Fruit fly (Drosophila melanogaster) whole organism, wandering third instar larva: ENCODE results near the gene CG4367.

Experiments
- Abd-B ChIP-seq: fragments of >200 bp; optimal IDR thresholded peaks from 2 replicates; lab custom pipeline; 2017; ENCODE audit warnings: missing biosample characterization, missing genetic modification characterization
- CG32264 ChIP-seq: fragments of 200-800 bp; sonication (Bioruptor generic); optimal IDR thresholded peaks from 2 replicates; lab custom pipeline; 2016; ENCODE audit warnings: missing biosample characterization, missing genetic modification characterization
- CG9705 ChIP-seq: fragments of 200-800 bp; sonication (Bioruptor generic); optimal IDR thresholded peaks from 2 replicates; lab custom pipeline; 2018; ENCODE audit warnings: missing biosample characterization, mild to moderate bottlenecking, missing genetic modification characterization
- CrebA ChIP-seq: fragments of 200-800 bp; sonication (Bioruptor generic); optimal IDR thresholded peaks from 2 replicates; lab custom pipeline; 2016; ENCODE audit warnings: missing biosample characterization, mild to moderate bottlenecking, missing genetic modification characterization, borderline replicate concordance
- Dfd ChIP-seq: fragments of >200 bp; optimal IDR thresholded peaks from 2 replicates; lab custom pipeline; 2017; ENCODE audit warnings: missing biosample characterization, missing genetic modification characterization
- Dif ChIP-seq: fragments of 200-275, 200-300 bp; sonication (Bioruptor generic); optimal IDR thresholded peaks from 2 replicates; lab custom pipeline; 2018; ENCODE audit warnings: missing biosample characterization, missing genetic modification characterization; ENCODE audit not compliant: partially characterized antibody
- GATAd ChIP-seq: sonication (Bioruptor generic); optimal IDR thresholded peaks from 2 replicates; lab custom pipeline; 2016; ENCODE audit warnings: missing biosample characterization, missing genetic modification characterization
- HLH106 ChIP-seq: fragments of 200-800 bp; optimal IDR thresholded peaks from 3 replicates; lab custom pipeline; 2019; ENCODE audit warnings: missing biosample characterization, mild to moderate bottlenecking, missing genetic modification characterization, moderate library complexity
- Hnf4 ChIP-seq: fragments of 200-800 bp; sonication (Bioruptor generic); optimal IDR thresholded peaks from 2 replicates; lab custom pipeline; 2016; ENCODE audit warnings: missing biosample characterization, mild to moderate bottlenecking, missing genetic modification characterization
- Hr78 ChIP-seq: fragments of >200 bp; optimal IDR thresholded peaks from 2 replicates; lab custom pipeline; 2017; ENCODE audit warnings: missing biosample characterization, missing genetic modification characterization
- Hr83 ChIP-seq: fragments of 200-300 bp; sonication (Bioruptor generic); optimal IDR thresholded peaks from 2 replicates; lab custom pipeline; 2016; ENCODE audit warnings: missing biosample characterization, mild to moderate bottlenecking, missing genetic modification characterization, moderate library complexity; ENCODE audit not compliant: poor library complexity, severe bottlenecking
- Jra ChIP-seq: sonication (Bioruptor generic); optimal IDR thresholded peaks from 2 replicates; lab custom pipeline; 2016; ENCODE audit warnings: missing biosample characterization, missing genetic modification characterization
- Mio ChIP-seq: sonication (Bioruptor generic); optimal IDR thresholded peaks from 2 replicates; lab custom pipeline; 2016; ENCODE audit warnings: missing biosample characterization, missing genetic modification characterization
- Myc ChIP-seq: fragments of >200 bp; optimal IDR thresholded peaks from 2 replicates; lab custom pipeline; 2017
- N ChIP-seq: fragments of >200 bp; optimal IDR thresholded peaks from 2 replicates; lab custom pipeline; 2018; ENCODE audit warnings: missing biosample characterization, missing external identifiers, missing genetic modification characterization
- OdsH ChIP-seq: fragments of 200-800 bp; sonication (Bioruptor generic); optimal IDR thresholded peaks from 2 replicates; lab custom pipeline; 2016; ENCODE audit warnings: missing biosample characterization, mild to moderate bottlenecking, missing genetic modification characterization
- Rel ChIP-seq, 2 experiments: fragments of 200-800 bp; sonication (Bioruptor generic) in 1 of 2; optimal IDR thresholded peaks; 2 replicates in 1 of 2; 3 replicates in 1 of 2; lab custom pipeline; 2016 to 2019; ENCODE audit warnings: mild to moderate bottlenecking in 2 of 2, missing biosample characterization in 2 of 2, missing genetic modification characterization in 2 of 2, moderate library complexity in 1 of 2
- Sp1 ChIP-seq: fragments of 200-800 bp; sonication (Bioruptor generic); optimal IDR thresholded peaks from 3 replicates; lab custom pipeline; 2019; ENCODE audit warnings: missing biosample characterization, mild to moderate bottlenecking, missing genetic modification characterization, moderate library complexity
- Vsx2 ChIP-seq: fragments of 200-300, 225-300 bp; sonication (Bioruptor generic); optimal IDR thresholded peaks from 2 replicates; lab custom pipeline; 2018; ENCODE audit warnings: missing biosample characterization, missing genetic modification characterization; ENCODE audit not compliant: partially characterized antibody
- br ChIP-seq: fragments of 200-800 bp; sonication (Bioruptor generic); optimal IDR thresholded peaks from 2 replicates; lab custom pipeline; 2016; ENCODE audit warnings: missing biosample characterization, missing genetic modification characterization
- brk ChIP-seq: fragments of 200-800 bp; sonication (Bioruptor generic); optimal IDR thresholded peaks from 2 replicates; lab custom pipeline; 2016; ENCODE audit warnings: missing biosample characterization, mild to moderate bottlenecking, missing genetic modification characterization
- dl ChIP-seq, 2 experiments: fragments of 175-275, 200-275 bp in 1 of 2; fragments of 200-275 bp in 1 of 2; sonication (Bioruptor generic); optimal IDR thresholded peaks; lab custom pipeline; 2018; ENCODE audit warnings: mild to moderate bottlenecking in 2 of 2, missing biosample characterization in 2 of 2, missing genetic modification characterization in 2 of 2, moderate library complexity in 2 of 2; ENCODE audit not compliant: partially characterized antibody in 2 of 2, insufficient read depth in 1 of 2
- dmrt93B ChIP-seq: fragments of 200-800 bp; sonication (Bioruptor generic); optimal IDR thresholded peaks from 2 replicates; lab custom pipeline; 2018; ENCODE audit warnings: missing biosample characterization, mild to moderate bottlenecking, missing genetic modification characterization
- dsf ChIP-seq: sonication (Bioruptor generic); optimal IDR thresholded peaks from 2 replicates; lab custom pipeline; 2016; ENCODE audit warnings: missing biosample characterization, missing genetic modification characterization, borderline replicate concordance
- ey ChIP-seq: fragments of 200-800 bp; sonication (Bioruptor generic); optimal IDR thresholded peaks from 2 replicates; lab custom pipeline; 2016; ENCODE audit warnings: missing biosample characterization, missing genetic modification characterization
- foxo ChIP-seq, 2 experiments: fragments of 200-800 bp; sonication (Bioruptor generic); optimal IDR thresholded peaks; 2 replicates in 1 of 2; 3 replicates in 1 of 2; lab custom pipeline; 2016 to 2017; ENCODE audit warnings: missing biosample characterization in 2 of 2, missing genetic modification characterization in 2 of 2
- fru ChIP-seq: fragments of 200-800 bp; sonication (Bioruptor generic); optimal IDR thresholded peaks from 3 replicates; lab custom pipeline; 2016; ENCODE audit warnings: missing biosample characterization, mild to moderate bottlenecking, missing genetic modification characterization
- h ChIP-seq: fragments of 200-800 bp; sonication (Bioruptor generic); optimal IDR thresholded peaks from 3 replicates; lab custom pipeline; 2016; ENCODE audit warnings: missing biosample characterization, mild to moderate bottlenecking, missing genetic modification characterization
- jim ChIP-seq: fragments of 175-275, 200-325 bp; sonication (Bioruptor generic); optimal IDR thresholded peaks from 2 replicates; lab custom pipeline; 2016; ENCODE audit warnings: missing biosample characterization, mild to moderate bottlenecking, missing genetic modification characterization
- lola ChIP-seq: fragments of >200 bp; optimal IDR thresholded peaks from 2 replicates; lab custom pipeline; 2017; ENCODE audit warnings: missing biosample characterization, missing genetic modification characterization
- pan ChIP-seq: fragments of >200 bp; optimal IDR thresholded peaks from 2 replicates; lab custom pipeline; 2017
- psq ChIP-seq: fragments of 200-800 bp; sonication (Bioruptor generic); optimal IDR thresholded peaks from 3 replicates; lab custom pipeline; 2017; ENCODE audit warnings: missing biosample characterization, mild to moderate bottlenecking, missing genetic modification characterization, moderate library complexity
- rgr ChIP-seq: fragments of 200-800 bp; sonication (Bioruptor generic); optimal IDR thresholded peaks from 3 replicates; lab custom pipeline; 2016; ENCODE audit warnings: missing biosample characterization, mild to moderate bottlenecking, missing genetic modification characterization
- sage ChIP-seq: fragments of 200-800 bp; sonication (Bioruptor generic); optimal IDR thresholded peaks from 2 replicates; lab custom pipeline; 2016; ENCODE audit warnings: missing biosample characterization, mild to moderate bottlenecking, missing genetic modification characterization
- sv ChIP-seq: fragments of 200-800 bp; sonication (Bioruptor generic); optimal IDR thresholded peaks from 3 replicates; lab custom pipeline; 2016; ENCODE audit warnings: missing biosample characterization, missing genetic modification characterization
- tai ChIP-seq: sonication (Bioruptor generic); optimal IDR thresholded peaks from 2 replicates; lab custom pipeline; 2016; ENCODE audit warnings: missing biosample characterization, missing genetic modification characterization
- usp ChIP-seq: fragments of >200 bp; optimal IDR thresholded peaks from 2 replicates; lab custom pipeline; 2017; ENCODE audit warnings: missing biosample characterization, missing genetic modification characterization
- woc ChIP-seq: sonication (Bioruptor generic); optimal IDR thresholded peaks from 2 replicates; lab custom pipeline; 2016; ENCODE audit warnings: missing biosample characterization, mild to moderate bottlenecking, missing genetic modification characterization

Gene CG4367

dm6 chr3R:20308972-20309660 is 4.3 kb upstream of the CG4367 start, which contains the start of gene Orp8:
Gene Orp8 (plus strand): TSS chr3R:20309344.
- peak; percentile 66 for TF ChIP-seq psq
- TF ChIP-seq usp (GFP tag; lab: Kevin White, UChicago) = no peak
- peak; percentile 60 for TF ChIP-seq Hr83
- peak; percentile 29 for TF ChIP-seq woc (GFP tag; lab: Kevin White, UChicago)
- TF ChIP-seq br (GFP tag; lab: Kevin White, UChicago) = no peak
- TF ChIP-seq CrebA (GFP tag; lab: Kevin White, UChicago) = peak; percentile 82
- peak; percentile 87 for TF ChIP-seq Dif (GFP tag; lab: Kevin White, UChicago)
- no peak for TF ChIP-seq N (GFP tag; lab: Kevin White, UChicago)
- no peak for TF ChIP-seq tai (GFP tag; lab: Kevin White, UChicago)
- TF ChIP-seq Jra (GFP tag; lab: Kevin White, UChicago) = peak; percentile 90
- TF ChIP-seq Vsx2 = peak; percentile 93
- no peak for TF ChIP-seq ey (GFP tag; lab: Kevin White, UChicago)
- peak; percentile 15 for TF ChIP-seq Hnf4 (GFP tag; lab: Kevin White, UChicago)
- no peak for TF ChIP-seq Abd-B (GFP tag; lab: Kevin White, UChicago)
- no peak for TF ChIP-seq sv
- peak; percentile 22 for TF ChIP-seq rgr (GFP tag; lab: Kevin White, UChicago)
- peak; percentile 64 for TF ChIP-seq Rel (GFP tag; optimal IDR thresholded peaks at IDR 0.05; lab: Kevin White, UChicago)
- peak; percentile 53 for TF ChIP-seq Rel (tag; optimal IDR thresholded peaks at IDR 0.05; lab: Kevin White, UChicago)
- TF ChIP-seq Sp1 (GFP tag; lab: Kevin White, UChicago) = peak; percentile 72
- no peak for TF ChIP-seq pan (lab: Kevin White, UChicago)
- TF ChIP-seq sage (GFP tag; lab: Kevin White, UChicago) = peak; percentile 44
- peak; percentile 30 for TF ChIP-seq Mio
- TF ChIP-seq Dfd = no peak
- TF ChIP-seq HLH106 = no peak
- peak; percentile 44 for TF ChIP-seq fru (GFP tag; lab: Kevin White, UChicago)
- TF ChIP-seq Hr78 (GFP tag; lab: Kevin White, UChicago) = no peak
- TF ChIP-seq CG32264 (GFP tag; lab: Kevin White, UChicago) = no peak
- no peak for TF ChIP-seq GATAd (GFP tag; lab: Kevin White, UChicago)
- TF ChIP-seq lola (GFP tag; lab: Kevin White, UChicago) = no peak
- no peak for TF ChIP-seq dsf (GFP tag; lab: Kevin White, UChicago)
- peak; percentile 91 for TF ChIP-seq jim
- no peak for TF ChIP-seq dmrt93B (GFP tag; lab: Kevin White, UChicago)
- no peak for TF ChIP-seq h (GFP tag; lab: Kevin White, UChicago)
- no peak for TF ChIP-seq OdsH (GFP tag; lab: Kevin White, UChicago)
- no peak for TF ChIP-seq Myc
- peak in 1 of 2 experiments; percentile 40 for TF ChIP-seq foxo (GFP tag; optimal IDR thresholded peaks at IDR 0.05; lab: Kevin White, UChicago)
- TF ChIP-seq dl (GFP tag; optimal IDR thresholded peaks at IDR 0.05; lab: Kevin White, UChicago; ENCODE audit: insufficient read depth in 1 of 2, partially characterized antibody in 2 of 2) = peak; percentile 32 to 71
- peak; percentile 6 for TF ChIP-seq brk
- no peak for TF ChIP-seq CG9705

DNA sequence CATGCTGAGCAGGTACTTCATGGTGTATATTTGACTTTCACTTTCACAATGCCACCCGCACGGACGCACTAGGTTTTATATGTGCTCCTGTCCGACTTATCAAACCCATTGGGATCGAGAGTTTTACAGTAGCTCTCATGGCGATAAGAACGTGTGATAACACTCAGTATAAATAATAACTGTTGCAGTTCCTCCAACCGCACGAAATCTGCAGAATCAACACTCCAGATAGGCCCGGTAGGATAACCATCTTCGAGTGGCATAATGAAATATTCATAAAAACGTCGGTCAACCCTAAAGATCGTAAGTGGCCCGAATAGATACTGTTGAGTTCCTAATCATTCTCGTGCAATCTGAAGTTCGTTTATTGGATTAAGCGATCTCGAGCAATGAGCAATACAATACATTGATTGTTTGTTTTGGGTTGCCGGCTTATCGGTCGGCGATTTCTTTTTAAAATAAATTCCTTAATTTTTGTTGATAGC is 2.8 kb upstream of the CG4367 start, which contains the start of gene CG4362:
Gene CG4362, minus strand, starts transcription at position 51 of the 485 bp plus-strand sequence.
- peak; percentile 20 for TF ChIP-seq h (GFP tag; lab: Kevin White, UChicago)
- TF ChIP-seq br (GFP tag; lab: Kevin White, UChicago) = peak; percentile 39
- no peak for TF ChIP-seq tai (GFP tag; lab: Kevin White, UChicago)
- peak; percentile 4 for TF ChIP-seq CrebA (GFP tag; lab: Kevin White, UChicago)
- no peak for TF ChIP-seq dl (GFP tag; optimal IDR thresholded peaks at IDR 0.05; lab: Kevin White, UChicago; ENCODE audit: insufficient read depth in 1 of 2, partially characterized antibody in 2 of 2)
